Fruit fly (Drosophila melanogaster): Measurements from ENCODE around the gene comm2.

Gene comm2

dm6 chr3L:15741843-15742242 is 42.2 kb upstream of the comm2 start (continued):
- TF ChIP-seq CG12769 (tag; optimal IDR thresholded peaks at IDR 0.05): peak; percentile 25
- no peak for TF ChIP-seq CG1024 (GFP tag; IDR thresholded peaks at IDR 0.05)
- no peak for TF ChIP-seq CG2202 (tag; optimal IDR thresholded peaks at IDR 0.05)
- no peak for TF ChIP-seq CG7963 (GFP tag; IDR thresholded peaks at IDR 0.05; ENCODE audit: partially characterized antibody)
- no peak for TF ChIP-seq Sox102F (GFP tag; optimal IDR thresholded peaks at IDR 0.05)
- no peak for TF ChIP-seq CG15696 (tag; optimal IDR thresholded peaks at IDR 0.05)
- no peak for TF ChIP-seq wor (GFP tag; IDR thresholded peaks at IDR 0.05)
- TF ChIP-seq CG6813 (GFP tag; optimal IDR thresholded peaks at IDR 0.05): peak; percentile 25
- TF ChIP-seq Fer1 (GFP tag; optimal IDR thresholded peaks at IDR 0.05): peak; percentile 27
- no peak for TF ChIP-seq hkb (optimal IDR thresholded peaks at IDR 0.05)
- TF ChIP-seq hkb (GFP tag; IDR thresholded peaks at IDR 0.05): no peak
- no peak for TF ChIP-seq CG18262 (tag; optimal IDR thresholded peaks at IDR 0.05)
- TF ChIP-seq CG15514 (GFP tag; optimal IDR thresholded peaks at IDR 0.05): peak; percentile 26
- no peak for TF ChIP-seq CG8388 (GFP tag; optimal IDR thresholded peaks at IDR 0.05)
- peak; percentile 29 for TF ChIP-seq CG18619 (GFP tag; optimal IDR thresholded peaks at IDR 0.05)
- TF ChIP-seq Ets97D (GFP tag; optimal IDR thresholded peaks at IDR 0.05): no peak
- peak; percentile 2 for TF ChIP-seq wek (GFP tag; optimal IDR thresholded peaks at IDR 0.05)
- TF ChIP-seq Mad (GFP tag; optimal IDR thresholded peaks at IDR 0.05): no peak
- TF ChIP-seq emc (GFP tag; optimal IDR thresholded peaks at IDR 0.05): no peak
- peak; percentile 3 for TF ChIP-seq unpg (GFP tag; optimal IDR thresholded peaks at IDR 0.05)
- TF ChIP-seq Optix (GFP tag; IDR thresholded peaks at IDR 0.05): no peak
- TF ChIP-seq BtbVII (GFP tag; optimal IDR thresholded peaks at IDR 0.05): peak; percentile 55
- TF ChIP-seq CG10147 (GFP tag; optimal IDR thresholded peaks at IDR 0.05): peak; percentile 17
- TF ChIP-seq CG34224 (GFP tag; IDR thresholded peaks at IDR 0.05; ENCODE audit: partially characterized antibody): no peak
- peak; percentile 10 for TF ChIP-seq caup (GFP tag; optimal IDR thresholded peaks at IDR 0.05; ENCODE audit: severe bottlenecking)
- TF ChIP-seq CG3281 (GFP tag; optimal IDR thresholded peaks at IDR 0.05): peak; percentile 44
- TF ChIP-seq lab (GFP tag; optimal IDR thresholded peaks at IDR 0.05): peak; percentile 49
- 0 out of 2 replicates have a peak, but pooled peaks have one; percentile 50 for TF ChIP-seq CG11696 (GFP tag; IDR thresholded peaks at IDR 0.05)
- peak; percentile 3 for TF ChIP-seq Meics (GFP tag; optimal IDR thresholded peaks at IDR 0.05)
- peak; percentile 7 for TF ChIP-seq Fer3 (tag; optimal IDR thresholded peaks at IDR 0.05)
- TF ChIP-seq CG2875 (GFP tag; optimal IDR thresholded peaks at IDR 0.05): peak; percentile 32
- no peak for TF ChIP-seq Eip74EF (GFP tag; optimal IDR thresholded peaks at IDR 0.05)
- TF ChIP-seq CG17568 (GFP tag; optimal IDR thresholded peaks at IDR 0.05): peak; percentile 13
- peak; percentile 25 for TF ChIP-seq CG10209 (GFP tag; optimal IDR thresholded peaks at IDR 0.05)
- no peak for TF ChIP-seq Mes4 (GFP tag; optimal IDR thresholded peaks at IDR 0.05)
- no peak for TF ChIP-seq CG1832 (GFP tag; optimal IDR thresholded peaks at IDR 0.05)
- TF ChIP-seq CG2678 (tag; optimal IDR thresholded peaks at IDR 0.05): peak; percentile 30
- TF ChIP-seq Hmr (GFP tag; optimal IDR thresholded peaks at IDR 0.05): peak; percentile 45
- TF ChIP-seq Dbx (GFP tag; IDR thresholded peaks at IDR 0.05): no peak
- TF ChIP-seq ewg (GFP tag; optimal IDR thresholded peaks at IDR 0.05): no peak
- no peak for TF ChIP-seq pan (optimal IDR thresholded peaks at IDR 0.05)
- peak in 1 of 2 experiments; percentile 23 for TF ChIP-seq pan (GFP tag; optimal IDR thresholded peaks at IDR 0.05 in 1 of 2, IDR thresholded peaks at IDR 0.05 in 1 of 2)
- TF ChIP-seq Opbp (GFP tag; IDR thresholded peaks at IDR 0.05; ENCODE audit: partially characterized antibody): no peak
- TF ChIP-seq CG6765 (GFP tag; optimal IDR thresholded peaks at IDR 0.05): peak; percentile 53
- TF ChIP-seq MTF-1 (GFP tag; optimal IDR thresholded peaks at IDR 0.05; ENCODE audit: borderline replicate concordance): no peak
- TF ChIP-seq CG10274 (GFP tag; optimal IDR thresholded peaks at IDR 0.05): no peak
- peak; percentile 32 for TF ChIP-seq CG15011 (GFP tag; optimal IDR thresholded peaks at IDR 0.05)
- TF ChIP-seq sens (GFP tag): peak; percentile 44
- TF ChIP-seq CG8290 (GFP tag; optimal IDR thresholded peaks at IDR 0.05): no peak
- peak in 1 of 2 experiments; percentile 20 for TF ChIP-seq CG8290 (tag; optimal IDR thresholded peaks at IDR 0.05)
